Worm (Caenorhabditis elegans) whole organism, L4 larva: Measurements from ENCODE around the gene B0454.26.

Experiments used
- R02D3.7 ChIP-seq: fragments of 150-350 bp; sonication (generic microtip); optimal IDR thresholded peaks from 3 replicates; lab custom pipeline; 2014; ENCODE audit warnings: missing biosample characterization, missing genetic modification characterization
- ama-1 ChIP-seq: fragments of 150-350 bp; optimal IDR thresholded peaks from 2 replicates; lab custom pipeline; 2014; ENCODE audit warnings: inconsistent platforms, mixed read lengths
- nhr-11 ChIP-seq: fragments of 150-350 bp; optimal IDR thresholded peaks from 2 replicates; lab custom pipeline; 2014; ENCODE audit warnings: missing biosample characterization, missing genetic modification characterization
- nhr-77 ChIP-seq: fragments of 150-350 bp; optimal IDR thresholded peaks from 2 replicates; lab custom pipeline; 2014; ENCODE audit warnings: missing biosample characterization, missing genetic modification characterization
- pqm-1 ChIP-seq: sonication (generic microtip); optimal IDR thresholded peaks from 2 replicates; lab custom pipeline; 2017; ENCODE audit warnings: missing biosample characterization, missing genetic modification characterization

- TF ChIP-seq pqm-1 (tag; lab: Kevin White, UChicago) = no peak
- TF ChIP-seq nhr-11 (tag; lab: Kevin White, UChicago) = no peak
- TF ChIP-seq ama-1 (lab: Kevin White, UChicago) = no peak
- TF ChIP-seq nhr-77 (tag; lab: Kevin White, UChicago) = no peak
- no peak for TF ChIP-seq R02D3.7 (tag; lab: Kevin White, UChicago)
Observed at ce11 chrII:3005499-3005898, 32.9 kb downstream of the B0454.26 start, which contains the start of gene lido-12.
